Worm (Caenorhabditis elegans) whole organism, mixed stage, embryonic: ENCODE results near the gene hot-3.

Experiments used
- M03D4.4 ChIP-seq: sonication (generic microtip); optimal IDR thresholded peaks from 2 replicates; lab custom pipeline; 2017; ENCODE audit warnings: mild to moderate bottlenecking, missing genetic modification characterization, missing compliant biosample characterization
- ham-2 ChIP-seq: fragments of 200-800 bp; sonication (Bioruptor generic); optimal IDR thresholded peaks from 2 replicates; lab custom pipeline; 2018; ENCODE audit warnings: mild to moderate bottlenecking, missing genetic modification characterization, missing compliant biosample characterization
- lsy-2 ChIP-seq: fragments of 150-350 bp; optimal IDR thresholded peaks from 2 replicates; lab custom pipeline; 2014; ENCODE audit warnings: missing biosample characterization, missing genetic modification characterization
- mab-5 ChIP-seq: fragments of 150-350 bp; optimal IDR thresholded peaks from 2 replicates; lab custom pipeline; 2014; ENCODE audit warnings: missing biosample characterization, missing genetic modification characterization
- nhr-2 ChIP-seq: fragments of 150-350 bp; optimal IDR thresholded peaks from 2 replicates; lab custom pipeline; 2014; ENCODE audit warnings: missing biosample characterization, missing genetic modification characterization
- nhr-237 ChIP-seq: fragments of 150-350 bp; optimal IDR thresholded peaks from 2 replicates; lab custom pipeline; 2014; ENCODE audit warnings: missing biosample characterization, missing genetic modification characterization
- unc-62 ChIP-seq: fragments of 150-350 bp; optimal IDR thresholded peaks from 2 replicates; lab custom pipeline; 2014; ENCODE audit warnings: missing biosample characterization, missing genetic modification reagents, missing genetic modification characterization

- TF ChIP-seq lsy-2 (tag; lab: Kevin White, UChicago), result no peak
- no peak for TF ChIP-seq M03D4.4 (tag; lab: Kevin White, UChicago)
- TF ChIP-seq ham-2, result no peak
- no peak for TF ChIP-seq nhr-237 (tag; lab: Kevin White, UChicago)
- no peak for TF ChIP-seq unc-62 (GFP tag; lab: Kevin White, UChicago)
- TF ChIP-seq nhr-2 (tag; lab: Kevin White, UChicago), result no peak
- no peak for TF ChIP-seq mab-5 (tag; lab: Kevin White, UChicago)
These were observed 34.4 kb upstream of the hot-3 start, which contains the start of gene W07G1.7 for ce11 chrII:13966242-13966641.
